Fruit fly (Drosophila melanogaster) whole organism, adult: ENCODE results near the gene CG33299.
A peak's percentile ranks its signal among the peaks of the same experiment; 100 is the strongest.

Experiments
- CG11617 ChIP-seq: fragments of 200-800 bp; sonication (Bioruptor generic); optimal IDR thresholded peaks from 2 replicates; lab custom pipeline; 2017; ENCODE audit warnings: mild to moderate bottlenecking, missing biosample characterization, missing genetic modification reagents, missing genetic modification characterization
- CG12768 ChIP-seq: fragments of 200-800 bp; sonication (Bioruptor generic); optimal IDR thresholded peaks from 2 replicates; lab custom pipeline; 2017; ENCODE audit warnings: missing biosample characterization, missing genetic modification characterization, mild to moderate bottlenecking, moderate library complexity, missing genetic modification reagents
- CG14711 ChIP-seq: fragments of 200-800 bp; sonication (Bioruptor generic); optimal IDR thresholded peaks from 2 replicates; lab custom pipeline; 2018; ENCODE audit warnings: missing biosample characterization, mild to moderate bottlenecking, missing genetic modification characterization, moderate library complexity
- CG1620 ChIP-seq: fragments of 200-800 bp; sonication (Bioruptor generic); optimal IDR thresholded peaks from 2 replicates; lab custom pipeline; 2016; ENCODE audit warnings: missing biosample characterization, missing genetic modification characterization
- CG33017 ChIP-seq: fragments of 200-800 bp; sonication (Bioruptor generic); optimal IDR thresholded peaks from 2 replicates; lab custom pipeline; 2018; ENCODE audit warnings: missing biosample characterization, mild to moderate bottlenecking, missing genetic modification characterization, moderate library complexity
- CG5204 ChIP-seq: fragments of 200-800 bp; sonication (Bioruptor generic); optimal IDR thresholded peaks from 2 replicates; lab custom pipeline; 2016; ENCODE audit warnings: missing biosample characterization, missing genetic modification characterization
- CG7045 ChIP-seq: fragments of 200-800 bp; sonication (Bioruptor generic); optimal IDR thresholded peaks from 2 replicates; lab custom pipeline; 2017; ENCODE audit warnings: missing biosample characterization, mild to moderate bottlenecking, missing genetic modification characterization
- CG7101 ChIP-seq: fragments of 200-800 bp; sonication (Bioruptor generic); optimal IDR thresholded peaks from 2 replicates; lab custom pipeline; 2018; ENCODE audit warnings: missing biosample characterization, mild to moderate bottlenecking, missing genetic modification characterization, moderate library complexity
- Clk ChIP-seq: fragments of 200-800 bp; sonication (Bioruptor generic); optimal IDR thresholded peaks from 2 replicates; lab custom pipeline; 2017; ENCODE audit warnings: missing biosample characterization, missing genetic modification characterization
- Crg-1 ChIP-seq: fragments of 200-800 bp; sonication (Bioruptor generic); optimal IDR thresholded peaks from 2 replicates; lab custom pipeline; 2016; ENCODE audit warnings: missing biosample characterization, missing genetic modification characterization
- Hr96 ChIP-seq: fragments of 200-800 bp; sonication (Bioruptor generic); optimal IDR thresholded peaks from 2 replicates; lab custom pipeline; 2016; ENCODE audit warnings: missing biosample characterization, missing genetic modification characterization
- Mnt ChIP-seq: fragments of 200-800 bp; sonication (Bioruptor generic); optimal IDR thresholded peaks from 2 replicates; lab custom pipeline; 2016; ENCODE audit warnings: missing biosample characterization, mild to moderate bottlenecking, missing genetic modification characterization
- bab1 ChIP-seq: fragments of 200-800 bp; sonication (Bioruptor generic); optimal IDR thresholded peaks from 3 replicates; lab custom pipeline; 2019; ENCODE audit warnings: missing biosample characterization, mild to moderate bottlenecking, missing genetic modification characterization, moderate library complexity
- cic ChIP-seq: fragments of 200-800 bp; sonication (Bioruptor generic); optimal IDR thresholded peaks from 2 replicates; lab custom pipeline; 2017; ENCODE audit warnings: missing biosample characterization, mild to moderate bottlenecking, missing genetic modification characterization, moderate library complexity
- cnc ChIP-seq, 2 experiments: fragments of >200 bp; optimal IDR thresholded peaks; 2 replicates each; lab custom pipeline; 2017
- kay ChIP-seq: fragments of 200-800 bp; sonication (Bioruptor generic); peaks from one replicate; lab custom pipeline; 2016; ENCODE audit warnings: missing biosample characterization, missing genetic modification characterization, borderline replicate concordance
- ovo ChIP-seq: fragments of 200-800 bp; sonication (Bioruptor generic); optimal IDR thresholded peaks from 2 replicates; lab custom pipeline; 2016; ENCODE audit warnings: missing biosample characterization, missing genetic modification characterization
- pad ChIP-seq: fragments of 200-800 bp; sonication (Bioruptor generic); optimal IDR thresholded peaks from 3 replicates; lab custom pipeline; 2017; ENCODE audit warnings: missing biosample characterization, missing genetic modification characterization, mild to moderate bottlenecking, moderate library complexity, missing genetic modification reagents
- tj ChIP-seq: fragments of 200-800 bp; sonication (Bioruptor generic); optimal IDR thresholded peaks from 3 replicates; lab custom pipeline; 2017; ENCODE audit warnings: missing biosample characterization, mild to moderate bottlenecking, missing genetic modification characterization, moderate library complexity
- toe ChIP-seq: fragments of 200-800 bp; sonication (Bioruptor generic); optimal IDR thresholded peaks from 2 replicates; lab custom pipeline; 2016; ENCODE audit warnings: missing biosample characterization, missing genetic modification characterization

Gene CG33299

dm6 chr2L:9685184-9685583 is 28.8 kb downstream of the CG33299 start:
- TF ChIP-seq bab1 (GFP tag; lab: Kevin White, UChicago) (no peak), CG14711 (tag; lab: Kevin White, UChicago) (no peak), CG33017 (tag; lab: Kevin White, UChicago) (no peak), CG1620 (GFP tag; lab: Kevin White, UChicago) (no peak), toe (GFP tag; lab: Kevin White, UChicago) (no peak), CG7045 (GFP tag; lab: Kevin White, UChicago) (no peak)

dm6 chr2L:9685993-9686392 is 29.6 kb downstream of the CG33299 start:
- no peak for TF ChIP-seq CG1620 (GFP tag; lab: Kevin White, UChicago)
- peak; percentile 13 for TF ChIP-seq CG12768

dm6 chr2L:9690550-9691197 is 34.3 kb downstream of the CG33299 start:
- TF ChIP-seq ovo (no peak), pad (GFP tag; lab: Kevin White, UChicago) (no peak), Crg-1 (no peak), kay (GFP tag; lab: Kevin White, UChicago) (peak; percentile 89), CG5204 (GFP tag; lab: Kevin White, UChicago) (no peak), CG7101 (tag; lab: Kevin White, UChicago) (no peak), CG7045 (GFP tag; lab: Kevin White, UChicago) (no peak), cic (GFP tag; lab: Kevin White, UChicago) (peak; percentile 16)

- TF ChIP-seq Crg-1: no peak
- peak; percentile 64 for TF ChIP-seq cic (GFP tag; lab: Kevin White, UChicago)
- no peak for TF ChIP-seq Clk (GFP tag; lab: Kevin White, UChicago)
- TF ChIP-seq CG5204 (GFP tag; lab: Kevin White, UChicago): no peak
- no peak for TF ChIP-seq CG11617 (GFP tag; lab: Kevin White, UChicago)
- TF ChIP-seq bab1 (GFP tag; lab: Kevin White, UChicago): no peak
- no peak for TF ChIP-seq ovo
- no peak for TF ChIP-seq pad (GFP tag; lab: Kevin White, UChicago)
- TF ChIP-seq kay (GFP tag; lab: Kevin White, UChicago): peak; percentile 70
- no peak for TF ChIP-seq CG1620 (GFP tag; lab: Kevin White, UChicago)
These were observed 34.8 kb downstream of the CG33299 start for dm6 chr2L:9691230-9691629.

- TF ChIP-seq cnc (optimal IDR thresholded peaks at IDR 0.05; lab: Kevin White, UChicago) (no peak), CG7101 (tag; lab: Kevin White, UChicago) (peak; percentile 37), CG33017 (tag; lab: Kevin White, UChicago) (peak; percentile 49), CG14711 (tag; lab: Kevin White, UChicago) (peak; percentile 48), tj (peak; percentile 46), bab1 (GFP tag; lab: Kevin White, UChicago) (peak; percentile 18), Mnt (no peak), Crg-1 (no peak), CG11617 (GFP tag; lab: Kevin White, UChicago) (no peak)
These were observed 36.3 kb downstream of the CG33299 start for dm6 chr2L:9692364-9693348.

dm6 chr2L:9693924-9694610 is 37.7 kb downstream of the CG33299 start:
- TF ChIP-seq CG12768: peak; percentile 43
- no peak for TF ChIP-seq Hr96 (GFP tag; lab: Kevin White, UChicago)
- TF ChIP-seq CG7101 (tag; lab: Kevin White, UChicago): no peak
- TF ChIP-seq cic (GFP tag; lab: Kevin White, UChicago): peak; percentile 76
- TF ChIP-seq Mnt: peak; percentile 46

dm6 chr2L:9695723-9696122 is 39.3 kb downstream of the CG33299 start:
- TF ChIP-seq bab1 (GFP tag; lab: Kevin White, UChicago): no peak
